Worm (Caenorhabditis elegans) whole organism, L3 larva: ENCODE measurements around the gene F38E11.6.

Experiments
- R02D3.7 ChIP-seq: fragments of 150-350 bp; optimal IDR thresholded peaks from 2 replicates; lab custom pipeline; 2014; ENCODE audit warnings: missing biosample characterization, missing genetic modification characterization
- ZK546.5 ChIP-seq: sonication (generic microtip); optimal IDR thresholded peaks from 2 replicates; lab custom pipeline; 2017; ENCODE audit warnings: missing biosample characterization, missing genetic modification characterization
- aly-2 ChIP-seq: fragments of 150-350 bp; optimal IDR thresholded peaks from 2 replicates; lab custom pipeline; 2014; ENCODE audit warnings: missing biosample characterization, missing genetic modification characterization
- ama-1 ChIP-seq: fragments of 150-350 bp; optimal IDR thresholded peaks from 2 replicates; lab custom pipeline; 2018
- ceh-16 ChIP-seq: sonication (generic microtip); optimal IDR thresholded peaks from 2 replicates; lab custom pipeline; 2017; ENCODE audit warnings: missing biosample characterization, missing genetic modification characterization
- ceh-28 ChIP-seq: fragments of 150-350 bp; optimal IDR thresholded peaks from 2 replicates; lab custom pipeline; 2014; ENCODE audit warnings: missing biosample characterization, missing genetic modification reagents, missing genetic modification characterization
- ceh-82 ChIP-seq: fragments of 150-350 bp; optimal IDR thresholded peaks from 2 replicates; lab custom pipeline; 2014; ENCODE audit warnings: missing biosample characterization, missing genetic modification characterization
- ceh-9 ChIP-seq: sonication (generic microtip); optimal IDR thresholded peaks from 2 replicates; lab custom pipeline; 2018; ENCODE audit warnings: missing biosample characterization, missing genetic modification characterization
- daf-12 ChIP-seq: fragments of 150-350 bp; optimal IDR thresholded peaks from 2 replicates; lab custom pipeline; 2014; ENCODE audit warnings: missing biosample characterization, missing genetic modification reagents, missing genetic modification characterization
- egl-27 ChIP-seq: sonication (generic microtip); optimal IDR thresholded peaks from 4 replicates; lab custom pipeline; 2017; ENCODE audit warnings: missing biosample characterization, missing genetic modification reagents, missing genetic modification characterization
- egl-5 ChIP-seq: fragments of 150-350 bp; optimal IDR thresholded peaks from 2 replicates; lab custom pipeline; 2017; ENCODE audit warnings: missing biosample characterization, missing genetic modification reagents, missing genetic modification characterization, inconsistent platforms
- elt-1 ChIP-seq: fragments of 150-350 bp; optimal IDR thresholded peaks from 2 replicates; lab custom pipeline; 2014; ENCODE audit warnings: missing biosample characterization, missing genetic modification characterization
- elt-2 ChIP-seq: sonication (generic microtip); optimal IDR thresholded peaks from 2 replicates; lab custom pipeline; 2016; ENCODE audit warnings: missing genetic modification reagents, mild to moderate bottlenecking, missing genetic modification characterization, missing compliant biosample characterization
- elt-3 ChIP-seq, 3 experiments: fragments of 150-350 bp in 1 of 3; sonication (generic microtip) in 2 of 3; optimal IDR thresholded peaks; 2 replicates in 2 of 3; 4 replicates in 1 of 3; lab custom pipeline; 2014 to 2017; ENCODE audit warnings: missing biosample characterization in 3 of 3, missing genetic modification characterization in 3 of 3
- eor-1 ChIP-seq, 2 experiments: fragments of 150-350 bp; optimal IDR thresholded peaks; 2 replicates each; lab custom pipeline; 2014 to 2018; ENCODE audit warnings: missing biosample characterization in 2 of 2, missing genetic modification characterization in 2 of 2
- hmg-11 ChIP-seq: sonication (generic microtip); optimal IDR thresholded peaks from 2 replicates; lab custom pipeline; 2016; ENCODE audit warnings: missing genetic modification characterization, missing compliant biosample characterization
- jun-1 ChIP-seq: fragments of 150-350 bp; optimal IDR thresholded peaks from 2 replicates; lab custom pipeline; 2014; ENCODE audit warnings: missing biosample characterization, missing genetic modification reagents, missing genetic modification characterization
- lin-15B ChIP-seq: fragments of 150-350 bp; optimal IDR thresholded peaks from 2 replicates; lab custom pipeline; 2014; ENCODE audit warnings: missing biosample characterization, missing genetic modification characterization
- lsy-12 ChIP-seq: sonication (generic microtip); optimal IDR thresholded peaks from 2 replicates; lab custom pipeline; 2016; ENCODE audit warnings: mild to moderate bottlenecking, missing genetic modification characterization, missing compliant biosample characterization
- mdl-1 ChIP-seq: fragments of 150-350 bp; optimal IDR thresholded peaks from 2 replicates; lab custom pipeline; 2014; ENCODE audit warnings: missing biosample characterization, missing genetic modification characterization
- mml-1 ChIP-seq: fragments of 150-350 bp; sonication (generic microtip); optimal IDR thresholded peaks from 3 replicates; lab custom pipeline; 2014; ENCODE audit warnings: missing biosample characterization, missing genetic modification characterization
- nfya-1 ChIP-seq: sonication (generic microtip); optimal IDR thresholded peaks from 2 replicates; lab custom pipeline; 2017; ENCODE audit warnings: missing genetic modification characterization, mild to moderate bottlenecking, missing compliant biosample characterization, antibody characterized with exemption, moderate library complexity; ENCODE audit not compliant: insufficient read depth
- nhr-11 ChIP-seq: fragments of 150-350 bp; optimal IDR thresholded peaks from 2 replicates; lab custom pipeline; 2014; ENCODE audit warnings: missing biosample characterization, missing genetic modification characterization
- nhr-23 ChIP-seq: fragments of 150-350 bp; optimal IDR thresholded peaks from 2 replicates; lab custom pipeline; 2014; ENCODE audit warnings: missing biosample characterization, missing genetic modification reagents, missing genetic modification characterization
- nhr-25 ChIP-seq: sonication (generic microtip); optimal IDR thresholded peaks from 2 replicates; lab custom pipeline; 2017; ENCODE audit warnings: missing biosample characterization, missing genetic modification characterization
- nhr-28 ChIP-seq: fragments of 150-350 bp; optimal IDR thresholded peaks from 2 replicates; lab custom pipeline; 2014; ENCODE audit warnings: missing biosample characterization, missing genetic modification characterization
- nhr-43 ChIP-seq: sonication (generic microtip); optimal IDR thresholded peaks from 2 replicates; lab custom pipeline; 2016; ENCODE audit warnings: mild to moderate bottlenecking, missing genetic modification characterization, missing compliant biosample characterization; ENCODE audit not compliant: poor library complexity, severe bottlenecking
- nhr-67 ChIP-seq: fragments of 150-350 bp; optimal IDR thresholded peaks from 2 replicates; lab custom pipeline; 2014; ENCODE audit warnings: missing biosample characterization, missing genetic modification characterization
- nhr-77 ChIP-seq: fragments of 150-350 bp; optimal IDR thresholded peaks from 2 replicates; lab custom pipeline; 2014; ENCODE audit warnings: missing biosample characterization, missing genetic modification characterization
- pqm-1 ChIP-seq: fragments of 150-350 bp; optimal IDR thresholded peaks from 2 replicates; lab custom pipeline; 2017; ENCODE audit warnings: missing biosample characterization, missing genetic modification characterization, inconsistent platforms
- sea-2 ChIP-seq: fragments of 150-350 bp; sonication (generic microtip); optimal IDR thresholded peaks from 4 replicates; lab custom pipeline; 2014; ENCODE audit warnings: missing biosample characterization, missing genetic modification reagents, missing genetic modification characterization
- skn-1 ChIP-seq: fragments of 150-350 bp; optimal IDR thresholded peaks from 2 replicates; lab custom pipeline; 2014; ENCODE audit warnings: missing biosample characterization, missing genetic modification characterization
- snpc-4 ChIP-seq: fragments of 150-350 bp; optimal IDR thresholded peaks from 2 replicates; lab custom pipeline; 2014; ENCODE audit warnings: missing biosample characterization, missing genetic modification characterization
- tbx-2 ChIP-seq: sonication (generic microtip); optimal IDR thresholded peaks from 2 replicates; lab custom pipeline; 2016; ENCODE audit warnings: mild to moderate bottlenecking, missing genetic modification characterization, missing compliant biosample characterization
- unc-39 ChIP-seq: sonication (generic microtip); optimal IDR thresholded peaks from 4 replicates; lab custom pipeline; 2017; ENCODE audit warnings: missing biosample characterization, missing genetic modification characterization
- unc-62 ChIP-seq: fragments of 150-350 bp; sonication (generic microtip); optimal IDR thresholded peaks from 4 replicates; lab custom pipeline; 2014; ENCODE audit warnings: missing biosample characterization, missing genetic modification reagents, missing genetic modification characterization
- zag-1 ChIP-seq: fragments of 150-350 bp; optimal IDR thresholded peaks from 2 replicates; lab custom pipeline; 2014; ENCODE audit warnings: missing biosample characterization, missing genetic modification characterization
- ztf-11 ChIP-seq: fragments of 150-350 bp; optimal IDR thresholded peaks from 2 replicates; lab custom pipeline; 2014; ENCODE audit warnings: missing biosample characterization, missing genetic modification characterization
- ztf-4 ChIP-seq: fragments of 150-350 bp; optimal IDR thresholded peaks from 2 replicates; lab custom pipeline; 2014; ENCODE audit warnings: missing biosample characterization, missing genetic modification characterization

The F38E11.6 gene

ce11 chrIV:9477135-9477928, 10.0 kb upstream of the F38E11.6 start, which contains the start of gene wrt-3 (continued):
- TF ChIP-seq elt-1 (tag; lab: Kevin White, UChicago), result no peak
- TF ChIP-seq sea-2, result no peak
- TF ChIP-seq ZK546.5, result no peak
- TF ChIP-seq elt-2 (tag; lab: Kevin White, UChicago), result peak; percentile 46
- no peak for TF ChIP-seq tbx-2 (tag; lab: Kevin White, UChicago)

ce11 chrIV:9469293-9469692, 2.0 kb upstream of the F38E11.6 start:
- TF ChIP-seq ztf-4 (tag; lab: Kevin White, UChicago), result no peak
- no peak for TF ChIP-seq egl-27 (tag; lab: Kevin White, UChicago)
- TF ChIP-seq pqm-1 (tag; lab: Kevin White, UChicago), result no peak
- no peak for TF ChIP-seq lsy-12 (tag; lab: Kevin White, UChicago)
- TF ChIP-seq elt-1 (tag; lab: Kevin White, UChicago), result no peak
- TF ChIP-seq snpc-4 (tag; lab: Kevin White, UChicago), result no peak
- no peak for TF ChIP-seq ztf-11 (tag; lab: Kevin White, UChicago)
- no peak for TF ChIP-seq tbx-2 (tag; lab: Kevin White, UChicago)
- no peak for TF ChIP-seq egl-5
- TF ChIP-seq elt-3 (tag; optimal IDR thresholded peaks at IDR 0.05; lab: Kevin White, UChicago), result no peak
- no peak for TF ChIP-seq ceh-82
- no peak for TF ChIP-seq unc-39
- TF ChIP-seq nhr-77 (tag; lab: Kevin White, UChicago), result no peak
- no peak for TF ChIP-seq nhr-11
- no peak for TF ChIP-seq hmg-11
- TF ChIP-seq daf-12 (tag; lab: Kevin White, UChicago), result no peak
- TF ChIP-seq ceh-16 (tag; lab: Kevin White, UChicago), result no peak
- no peak for TF ChIP-seq ama-1 (lab: Kevin White, UChicago)
- TF ChIP-seq ceh-9 (tag; lab: Kevin White, UChicago), result no peak

- TF ChIP-seq snpc-4 (tag; lab: Kevin White, UChicago) (peak; percentile 81), nhr-23 (tag; lab: Kevin White, UChicago) (no peak)
These were observed 3.0 kb downstream of the F38E11.6 start for ce11 chrIV:9464345-9464783.

ce11 chrIV:9459224-9459781, 8.0 kb downstream of the F38E11.6 start, which contains the start of gene copb-2:
copb-2 (plus strand) TSS chrIV:9459731.
- no peak for TF ChIP-seq aly-2 (tag; lab: Kevin White, UChicago)
- no peak for TF ChIP-seq mdl-1
- TF ChIP-seq egl-5, result peak; percentile 22
- no peak for TF ChIP-seq ceh-9 (tag; lab: Kevin White, UChicago)
- no peak for TF ChIP-seq zag-1 (tag; lab: Kevin White, UChicago)
- TF ChIP-seq ceh-16 (tag; lab: Kevin White, UChicago), result no peak
- TF ChIP-seq ceh-28 (tag; lab: Kevin White, UChicago), result peak; percentile 50
- no peak for TF ChIP-seq nhr-67 (tag; lab: Kevin White, UChicago)
- peak; percentile 78 for TF ChIP-seq nfya-1 (tag; lab: Kevin White, UChicago)
- no peak for TF ChIP-seq jun-1 (tag; lab: Kevin White, UChicago)
- peak; percentile 43 for TF ChIP-seq elt-2 (tag; lab: Kevin White, UChicago)
- peak; percentile 74 for TF ChIP-seq lin-15B
- TF ChIP-seq R02D3.7, result no peak
- TF ChIP-seq nhr-43, result no peak
- TF ChIP-seq egl-27 (tag; lab: Kevin White, UChicago), result no peak
- TF ChIP-seq nhr-77 (tag; lab: Kevin White, UChicago), result no peak
- peak; percentile 85 for TF ChIP-seq snpc-4 (tag; lab: Kevin White, UChicago)
- TF ChIP-seq eor-1 (tag; optimal IDR thresholded peaks at IDR 0.05; lab: Kevin White, UChicago), result no peak
- no peak for TF ChIP-seq tbx-2 (tag; lab: Kevin White, UChicago)
- TF ChIP-seq elt-1 (tag; lab: Kevin White, UChicago), result no peak
- TF ChIP-seq ZK546.5, result no peak
- no peak for TF ChIP-seq ceh-82
- no peak for TF ChIP-seq nhr-28 (tag; lab: Kevin White, UChicago)
- no peak for TF ChIP-seq ztf-4 (tag; lab: Kevin White, UChicago)
- no peak for TF ChIP-seq unc-62 (GFP tag; lab: Kevin White, UChicago)
- no peak for TF ChIP-seq nhr-25 (tag; lab: Kevin White, UChicago)
- no peak for TF ChIP-seq skn-1 (tag; lab: Kevin White, UChicago)
- no peak for TF ChIP-seq nhr-11
- TF ChIP-seq sea-2, result no peak
- TF ChIP-seq mml-1, result no peak
- no peak for TF ChIP-seq pqm-1 (tag; lab: Kevin White, UChicago)
- TF ChIP-seq nhr-23 (tag; lab: Kevin White, UChicago), result peak; percentile 57
- TF ChIP-seq daf-12 (tag; lab: Kevin White, UChicago), result no peak
- peak; percentile 77 for TF ChIP-seq hmg-11
- TF ChIP-seq lsy-12 (tag; lab: Kevin White, UChicago), result no peak
- no peak for TF ChIP-seq ztf-11 (tag; lab: Kevin White, UChicago)
- TF ChIP-seq, all 47 proteins: peak for 8
